Worm (Caenorhabditis elegans) whole organism, early embryonic: Measurements from ENCODE around the gene srx-95.
A peak's percentile ranks its signal among the peaks of the same experiment; 100 is the strongest.

Experiments used
- B0310.2 ChIP-seq: sonication (generic microtip); optimal IDR thresholded peaks from 2 replicates; lab custom pipeline; 2016; ENCODE audit warnings: mild to moderate bottlenecking, missing genetic modification characterization, missing compliant biosample characterization
- F13C5.2 ChIP-seq: sonication (generic microtip); optimal IDR thresholded peaks from 2 replicates; lab custom pipeline; 2017; ENCODE audit warnings: mild to moderate bottlenecking, missing genetic modification characterization, inconsistent platforms, missing compliant biosample characterization
- aly-1 ChIP-seq: sonication (generic microtip); optimal IDR thresholded peaks from 2 replicates; lab custom pipeline; 2016; ENCODE audit warnings: missing genetic modification characterization, missing compliant biosample characterization
- ama-1 ChIP-seq: fragments of 150-350 bp; optimal IDR thresholded peaks from 2 replicates; lab custom pipeline; 2014
- ceh-13 ChIP-seq: fragments of 200-800 bp; sonication (Bioruptor generic); optimal IDR thresholded peaks from 2 replicates; lab custom pipeline; 2018; ENCODE audit warnings: mild to moderate bottlenecking, missing genetic modification characterization, missing compliant biosample characterization
- ceh-36 ChIP-seq: sonication (generic microtip); optimal IDR thresholded peaks from 2 replicates; lab custom pipeline; 2016; ENCODE audit warnings: missing genetic modification characterization, inconsistent platforms, missing compliant biosample characterization
- ets-7 ChIP-seq: sonication (generic microtip); optimal IDR thresholded peaks from 2 replicates; lab custom pipeline; 2016; ENCODE audit warnings: missing genotype, missing genetic modification characterization, missing compliant biosample characterization
- flt-1 ChIP-seq: fragments of 200-800 bp; sonication (Bioruptor generic); IDR thresholded peaks from 2 replicates; pipeline ENCODE4 v1.3.6; 2022; ENCODE audit warnings: missing genetic modification characterization, missing compliant biosample characterization
- hmbx-1 ChIP-seq: sonication (generic microtip); optimal IDR thresholded peaks from 2 replicates; lab custom pipeline; 2016; ENCODE audit warnings: mild to moderate bottlenecking, missing genetic modification characterization, missing compliant biosample characterization
- hmg-4 ChIP-seq: fragments of 200-800 bp; sonication (Bioruptor generic); optimal IDR thresholded peaks from 2 replicates; lab custom pipeline; 2018; ENCODE audit warnings: mild to moderate bottlenecking, missing genetic modification characterization, missing compliant biosample characterization
- hnd-1 ChIP-seq: sonication (generic microtip); optimal IDR thresholded peaks from 2 replicates; lab custom pipeline; 2016; ENCODE audit warnings: missing genetic modification characterization, missing compliant biosample characterization
- pes-1 ChIP-seq: fragments of 200-800 bp; sonication (Bioruptor generic); IDR thresholded peaks from 2 replicates; pipeline ENCODE4 v1.3.6; 2022; ENCODE audit warnings: missing genetic modification reagents, missing genetic modification characterization, missing compliant biosample characterization
- scrt-1 ChIP-seq: fragments of 200-800 bp; sonication (Bioruptor generic); IDR thresholded peaks from 2 replicates; pipeline ENCODE4 v1.3.6; 2022; ENCODE audit warnings: missing genetic modification characterization, missing compliant biosample characterization
- tbx-11 ChIP-seq: fragments of 200-800 bp; sonication (Bioruptor generic); IDR thresholded peaks from 2 replicates; pipeline ENCODE4 v1.3.6; 2022; ENCODE audit warnings: missing genetic modification characterization, missing compliant biosample characterization
- tbx-37 ChIP-seq: fragments of 200-800 bp; sonication (Bioruptor generic); conservative IDR thresholded peaks from 2 replicates; pipeline ENCODE4 v1.3.6; 2022; ENCODE audit warnings: missing genetic modification reagents, missing genetic modification characterization, missing compliant biosample characterization
- tra-4 ChIP-seq: sonication (generic microtip); optimal IDR thresholded peaks from 2 replicates; lab custom pipeline; 2017; ENCODE audit warnings: missing genetic modification characterization, missing compliant biosample characterization

srx-95 gene

ce11 chrII:6713832-6714342, 40.7 kb downstream of the srx-95 start, which contains the start of gene dpy-2:
Gene dpy-2 (plus strand): TSS chrII:6714292.
- TF ChIP-seq tbx-11 (GFP tag; lab: Robert Waterston, UW) (no peak), tbx-37 (GFP tag; lab: Robert Waterston, UW) (no peak), pes-1 (GFP tag; lab: Robert Waterston, UW) (no peak), hmbx-1 (tag; lab: Kevin White, UChicago) (no peak)

ce11 chrII:6713003-6713402, 41.6 kb downstream of the srx-95 start:
- TF ChIP-seq pes-1 (GFP tag; lab: Robert Waterston, UW) (no peak), scrt-1 (no peak), hnd-1 (tag; lab: Kevin White, UChicago) (no peak), ceh-13 (no peak), flt-1 (GFP tag; lab: Robert Waterston, UW) (no peak), hmbx-1 (tag; lab: Kevin White, UChicago) (no peak), ets-7 (tag; lab: Kevin White, UChicago) (no peak), tra-4 (tag; lab: Kevin White, UChicago) (no peak)

ce11 chrII:6712177-6712981, 42.2 kb downstream of the srx-95 start, which contains the start of the genes dpy-10 and T14B4.19:
Gene dpy-10 (minus strand): TSS chrII:6712227.
Gene T14B4.19 (minus strand): TSS chrII:6712931.
- TF ChIP-seq ceh-36 (peak; percentile 19), ceh-13 (no peak)

ce11 chrII:6710596-6710995, 44.0 kb downstream of the srx-95 start:
- peak; percentile 9 for TF ChIP-seq ceh-36
- TF ChIP-seq aly-1: peak; percentile 4
- TF ChIP-seq ceh-13: no peak
- TF ChIP-seq hmg-4 (GFP tag; lab: Kevin White, UChicago): no peak

ce11 chrII:6709680-6710079, 44.9 kb downstream of the srx-95 start:
- TF ChIP-seq flt-1 (GFP tag; lab: Robert Waterston, UW): no peak
- no peak for TF ChIP-seq ceh-36
- TF ChIP-seq F13C5.2 (tag; lab: Kevin White, UChicago): no peak
- TF ChIP-seq pes-1 (GFP tag; lab: Robert Waterston, UW): no peak
- no peak for TF ChIP-seq ama-1 (lab: Kevin White, UChicago)

ce11 chrII:6708980-6709379, 45.6 kb downstream of the srx-95 start:
- TF ChIP-seq pes-1 (GFP tag; lab: Robert Waterston, UW): no peak
- TF ChIP-seq aly-1: no peak
- TF ChIP-seq scrt-1: no peak
- no peak for TF ChIP-seq ets-7 (tag; lab: Kevin White, UChicago)
- no peak for TF ChIP-seq ceh-36
- no peak for TF ChIP-seq ceh-13
- TF ChIP-seq flt-1 (GFP tag; lab: Robert Waterston, UW): no peak

ce11 chrII:6707496-6708260, 46.9 kb downstream of the srx-95 start:
- TF ChIP-seq hmg-4 (GFP tag; lab: Kevin White, UChicago) (no peak), tbx-37 (GFP tag; lab: Robert Waterston, UW) (no peak), tbx-11 (GFP tag; lab: Robert Waterston, UW) (no peak), ceh-36 (no peak)

ce11 chrII:6706552-6707091, 47.9 kb downstream of the srx-95 start:
- TF ChIP-seq scrt-1 (no peak), flt-1 (GFP tag; lab: Robert Waterston, UW) (no peak), pes-1 (GFP tag; lab: Robert Waterston, UW) (no peak), F13C5.2 (tag; lab: Kevin White, UChicago) (no peak), ceh-36 (no peak), ets-7 (tag; lab: Kevin White, UChicago) (no peak)

ce11 chrII:6705593-6706228, 48.9 kb downstream of the srx-95 start, which contains the start of gene rpy-1:
Gene rpy-1 (minus strand): TSS chrII:6705643.
- TF ChIP-seq aly-1 (no peak), ceh-13 (no peak), B0310.2 (no peak), tbx-11 (GFP tag; lab: Robert Waterston, UW) (no peak)
